Worm (Caenorhabditis elegans): ENCODE results near the gene F37C4.6.

Gene F37C4.6

ce11 chrIV:3841607-3842006 lies 36.5 kb downstream of the F37C4.6 start:
- TF ChIP-seq nhr-11 (tag; optimal IDR thresholded peaks at IDR 0.05) (no peak), fkh-6 (tag; optimal IDR thresholded peaks at IDR 0.05) (no peak), unc-55 (GFP tag; optimal IDR thresholded peaks at IDR 0.05) (no peak), unc-42 (tag; optimal IDR thresholded peaks at IDR 0.05) (peak; percentile 3)

- TF ChIP-seq unc-42 (tag; optimal IDR thresholded peaks at IDR 0.05) (peak; percentile 71), ztf-16 (tag; optimal IDR thresholded peaks at IDR 0.05) (no peak)
Observed at ce11 chrIV:3840480-3840879, 37.7 kb downstream of the F37C4.6 start.

DNA sequence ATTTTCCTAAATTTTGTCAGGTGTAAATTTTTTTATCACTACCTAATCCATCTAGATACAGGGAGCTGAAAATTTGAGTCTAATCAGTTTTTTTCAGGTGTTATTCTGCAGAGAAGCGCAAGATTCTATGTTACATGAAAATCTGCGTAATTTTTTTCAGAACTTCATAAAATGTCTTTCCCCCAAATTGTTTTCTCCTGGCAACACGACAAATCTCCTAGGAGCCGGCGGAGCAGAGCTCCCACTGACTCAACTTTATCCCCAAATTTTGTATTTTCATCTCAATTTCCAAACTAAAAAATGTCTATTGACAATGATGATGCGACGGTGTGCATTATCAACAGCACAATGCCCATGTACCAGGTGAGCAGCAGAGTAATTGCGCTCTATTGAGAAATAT lies 38.7 kb downstream of the F37C4.6 start, which contains the start of gene F28F9.2:
TSS of gene F28F9.2 (plus strand) at position 301 of the 400 bp plus-strand sequence.
- TF ChIP-seq ceh-31 (tag; optimal IDR thresholded peaks at IDR 0.05) (no peak), nfya-1 (tag; optimal IDR thresholded peaks at IDR 0.05) (no peak), ceh-24 (tag; optimal IDR thresholded peaks at IDR 0.05) (no peak), odd-2 (tag; optimal IDR thresholded peaks at IDR 0.05) (no peak), gmeb-2 (tag; optimal IDR thresholded peaks at IDR 0.05) (no peak), ama-1 (optimal IDR thresholded peaks at IDR 0.05) (no peak), ceh-48 (tag; optimal IDR thresholded peaks at IDR 0.05) (no peak), pros-1 (tag; optimal IDR thresholded peaks at IDR 0.05) (no peak), dve-1 (tag; optimal IDR thresholded peaks at IDR 0.05) (no peak), unc-86 (tag; optimal IDR thresholded peaks at IDR 0.05) (no peak), lim-6 (tag; optimal IDR thresholded peaks at IDR 0.05) (no peak), elt-2 (tag; optimal IDR thresholded peaks at IDR 0.05) (no peak)

- peak; percentile 92 for TF ChIP-seq ceh-34 (tag; optimal IDR thresholded peaks at IDR 0.05)
- TF ChIP-seq F13H6.1 (tag; optimal IDR thresholded peaks at IDR 0.05), result no peak
Observed at ce11 chrIV:3838687-3839086, 39.4 kb downstream of the F37C4.6 start.

ce11 chrIV:3835065-3835464 lies 43.1 kb downstream of the F37C4.6 start, which contains the start of gene cal-3:
Gene cal-3, minus strand, starts transcription at chrIV:3835165.
- no peak for TF ChIP-seq nhr-11 (tag; optimal IDR thresholded peaks at IDR 0.05)

- TF ChIP-seq zip-5 (tag; optimal IDR thresholded peaks at IDR 0.05) (no peak), pag-3 (tag; optimal IDR thresholded peaks at IDR 0.05; ENCODE audit: borderline replicate concordance) (no peak), tbx-2 (tag; optimal IDR thresholded peaks at IDR 0.05) (no peak), ceh-34 (tag; optimal IDR thresholded peaks at IDR 0.05) (no peak), ceh-2 (tag; optimal IDR thresholded peaks at IDR 0.05) (no peak)
Observed at ce11 chrIV:3833778-3834177, 44.4 kb downstream of the F37C4.6 start.

ce11 chrIV:3832040-3832439 lies 46.1 kb downstream of the F37C4.6 start:
- no peak for TF ChIP-seq dmd-4 (tag; optimal IDR thresholded peaks at IDR 0.05; ENCODE audit: borderline replicate concordance)
- no peak for TF ChIP-seq elt-2 (tag; optimal IDR thresholded peaks at IDR 0.05)
- TF ChIP-seq nhr-232 (tag; optimal IDR thresholded peaks at IDR 0.05), result no peak
- no peak for TF ChIP-seq ceh-6 (GFP tag; optimal IDR thresholded peaks at IDR 0.05)
- TF ChIP-seq ceh-19 (GFP tag; optimal IDR thresholded peaks at IDR 0.05), result no peak
- no peak for TF ChIP-seq ceh-9 (tag; optimal IDR thresholded peaks at IDR 0.05)
- TF ChIP-seq unc-42 (tag; optimal IDR thresholded peaks at IDR 0.05), result no peak
- no peak for TF ChIP-seq ama-1 (optimal IDR thresholded peaks at IDR 0.05)
- no peak for TF ChIP-seq unc-55 (GFP tag; optimal IDR thresholded peaks at IDR 0.05)
- no peak for TF ChIP-seq sox-2 (GFP tag; IDR thresholded peaks at IDR 0.05)
- TF ChIP-seq npax-4 (tag; optimal IDR thresholded peaks at IDR 0.05), result no peak
- TF ChIP-seq ceh-22 (tag; optimal IDR thresholded peaks at IDR 0.05), result no peak
- TF ChIP-seq odd-2 (tag; optimal IDR thresholded peaks at IDR 0.05), result no peak
- TF ChIP-seq hlh-15 (tag; optimal IDR thresholded peaks at IDR 0.05), result no peak
- TF ChIP-seq fax-1 (tag; optimal IDR thresholded peaks at IDR 0.05), result no peak
